Worm (Caenorhabditis elegans) whole organism, midembryonic: ENCODE data around the gene F53F1.4.
A peak's percentile ranks its signal among the peaks of the same experiment; 100 is the strongest.

Experiments
- T22C8.4 ChIP-seq: fragments of 200-800 bp; sonication (Bioruptor generic); IDR thresholded peaks from 2 replicates; pipeline ENCODE4 v1.3.6; 2022; ENCODE audit warnings: missing genetic modification characterization, missing compliant biosample characterization
- cog-1 ChIP-seq: sonication (generic microtip); optimal IDR thresholded peaks from 2 replicates; lab custom pipeline; 2016; ENCODE audit warnings: missing genetic modification characterization, missing compliant biosample characterization
- flt-1 ChIP-seq: fragments of 200-800 bp; sonication (Bioruptor generic); IDR thresholded peaks from 2 replicates; pipeline ENCODE4 v1.3.6; 2022; ENCODE audit warnings: missing genetic modification characterization, missing compliant biosample characterization
- klf-2 ChIP-seq: fragments of 200-800 bp; sonication (Bioruptor generic); conservative IDR thresholded peaks from 2 replicates; pipeline ENCODE4 v1.3.6; 2022; ENCODE audit warnings: missing genetic modification reagents, missing genetic modification characterization, missing compliant biosample characterization
- med-1 ChIP-seq: sonication (generic microtip); optimal IDR thresholded peaks from 2 replicates; lab custom pipeline; 2017; ENCODE audit warnings: missing genetic modification characterization, mild to moderate bottlenecking, missing compliant biosample characterization, antibody characterized with exemption, missing genetic modification reagents; ENCODE audit not compliant: insufficient read depth
- ref-1 ChIP-seq: fragments of 200-800 bp; sonication (Bioruptor generic); conservative IDR thresholded peaks from 2 replicates; pipeline ENCODE4 v1.3.6; 2022; ENCODE audit warnings: missing genetic modification reagents, missing genetic modification characterization, missing compliant biosample characterization
- tab-1 ChIP-seq: fragments of 200-800 bp; sonication (Bioruptor generic); IDR thresholded peaks from 2 replicates; pipeline ENCODE4 v1.3.6; 2022; ENCODE audit warnings: missing genetic modification characterization, missing compliant biosample characterization
- ztf-23 ChIP-seq: fragments of 200-800 bp; sonication (Bioruptor generic); IDR thresholded peaks from 2 replicates; pipeline ENCODE4 v1.3.6; 2022; ENCODE audit warnings: missing genetic modification reagents, missing genetic modification characterization, missing compliant biosample characterization
- ztf-29 ChIP-seq: fragments of 200-800 bp; sonication (Bioruptor generic); IDR thresholded peaks from 2 replicates; pipeline ENCODE4 v1.3.6; 2022; ENCODE audit warnings: missing genetic modification reagents, missing genetic modification characterization, missing compliant biosample characterization

Gene F53F1.4

ce11 chrV:13390936-13391335 lies 19.9 kb upstream of the F53F1.4 start:
- TF ChIP-seq T22C8.4 (GFP tag; lab: Robert Waterston, UW) (no peak), flt-1 (GFP tag; lab: Robert Waterston, UW) (0 out of 2 replicates have a peak, but pooled peaks have one; percentile 25)

ce11 chrV:13391378-13392258 lies 19.3 kb upstream of the F53F1.4 start, which contains the start of gene somi-1:
Gene somi-1, minus strand, starts transcription at chrV:13391395.
- TF ChIP-seq flt-1 (GFP tag; lab: Robert Waterston, UW), result no peak
- TF ChIP-seq ztf-29 (GFP tag; lab: Robert Waterston, UW), result no peak
- TF ChIP-seq T22C8.4 (GFP tag; lab: Robert Waterston, UW), result no peak
- TF ChIP-seq klf-2 (GFP tag; lab: Robert Waterston, UW), result no peak
- TF ChIP-seq ztf-23 (GFP tag; lab: Robert Waterston, UW), result peak; percentile 15; the same call in 1 of the 2 replicates
- no peak for TF ChIP-seq tab-1 (GFP tag; lab: Robert Waterston, UW)

- TF ChIP-seq ztf-23 (GFP tag; lab: Robert Waterston, UW), result no peak
- peak; percentile 34; the same call in 1 of the 2 replicates for TF ChIP-seq flt-1 (GFP tag; lab: Robert Waterston, UW)
- TF ChIP-seq ztf-29 (GFP tag; lab: Robert Waterston, UW), result no peak
- no peak for TF ChIP-seq ref-1
Measured at ce11 chrV:13393333-13393803, 17.5 kb upstream of the F53F1.4 start.

ce11 chrV:13394968-13395367 lies 15.9 kb upstream of the F53F1.4 start:
- TF ChIP-seq med-1, result no peak
- TF ChIP-seq T22C8.4 (GFP tag; lab: Robert Waterston, UW), result no peak
- 0 out of 2 replicates have a peak, but pooled peaks have one; percentile 12 for TF ChIP-seq ztf-23 (GFP tag; lab: Robert Waterston, UW)
- no peak for TF ChIP-seq ref-1
- no peak for TF ChIP-seq flt-1 (GFP tag; lab: Robert Waterston, UW)
- no peak for TF ChIP-seq ztf-29 (GFP tag; lab: Robert Waterston, UW)
- TF ChIP-seq klf-2 (GFP tag; lab: Robert Waterston, UW), result no peak

ce11 chrV:13396426-13396825 lies 14.5 kb upstream of the F53F1.4 start:
- TF ChIP-seq T22C8.4 (GFP tag; lab: Robert Waterston, UW) (no peak), ref-1 (no peak), flt-1 (GFP tag; lab: Robert Waterston, UW) (peak; percentile 71), ztf-29 (GFP tag; lab: Robert Waterston, UW) (0 out of 2 replicates have a peak, but pooled peaks have one; percentile 27), tab-1 (GFP tag; lab: Robert Waterston, UW) (no peak), med-1 (no peak), ztf-23 (GFP tag; lab: Robert Waterston, UW) (0 out of 2 replicates have a peak, but pooled peaks have one; percentile 39), klf-2 (GFP tag; lab: Robert Waterston, UW) (0 out of 2 replicates have a peak, but pooled peaks have one; percentile 43), cog-1 (tag; lab: Kevin White, UChicago) (peak; percentile 65)

ce11 chrV:13401669-13402068 lies 9.2 kb upstream of the F53F1.4 start:
- TF ChIP-seq tab-1 (GFP tag; lab: Robert Waterston, UW) (no peak), ref-1 (no peak), med-1 (no peak), ztf-23 (GFP tag; lab: Robert Waterston, UW) (no peak), T22C8.4 (GFP tag; lab: Robert Waterston, UW) (no peak), ztf-29 (GFP tag; lab: Robert Waterston, UW) (no peak), cog-1 (tag; lab: Kevin White, UChicago) (no peak), klf-2 (GFP tag; lab: Robert Waterston, UW) (no peak), flt-1 (GFP tag; lab: Robert Waterston, UW) (no peak)

ce11 chrV:13402524-13402923 lies 8.4 kb upstream of the F53F1.4 start:
- no peak for TF ChIP-seq ztf-29 (GFP tag; lab: Robert Waterston, UW)
- no peak for TF ChIP-seq T22C8.4 (GFP tag; lab: Robert Waterston, UW)
- TF ChIP-seq klf-2 (GFP tag; lab: Robert Waterston, UW), result no peak
- TF ChIP-seq ref-1, result no peak
- no peak for TF ChIP-seq flt-1 (GFP tag; lab: Robert Waterston, UW)
- TF ChIP-seq med-1, result no peak
- no peak for TF ChIP-seq tab-1 (GFP tag; lab: Robert Waterston, UW)
- no peak for TF ChIP-seq cog-1 (tag; lab: Kevin White, UChicago)
- no peak for TF ChIP-seq ztf-23 (GFP tag; lab: Robert Waterston, UW)

ce11 chrV:13406032-13406431 lies 4.8 kb upstream of the F53F1.4 start, which contains the start of gene cutl-1:
Gene cutl-1, minus strand, starts transcription at chrV:13406114.
- TF ChIP-seq med-1 (no peak), flt-1 (GFP tag; lab: Robert Waterston, UW) (no peak), T22C8.4 (GFP tag; lab: Robert Waterston, UW) (no peak), cog-1 (tag; lab: Kevin White, UChicago) (no peak), ztf-23 (GFP tag; lab: Robert Waterston, UW) (no peak), ref-1 (no peak), tab-1 (GFP tag; lab: Robert Waterston, UW) (no peak), klf-2 (GFP tag; lab: Robert Waterston, UW) (no peak), ztf-29 (GFP tag; lab: Robert Waterston, UW) (no peak)

ce11 chrV:13406511-13406910 lies 4.4 kb upstream of the F53F1.4 start, which contains the start of gene F53F1.2:
Gene F53F1.2, plus strand, starts transcription at chrV:13406816.
- TF ChIP-seq klf-2 (GFP tag; lab: Robert Waterston, UW) (no peak), ztf-29 (GFP tag; lab: Robert Waterston, UW) (no peak), ref-1 (no peak), cog-1 (tag; lab: Kevin White, UChicago) (no peak), flt-1 (GFP tag; lab: Robert Waterston, UW) (no peak), ztf-23 (GFP tag; lab: Robert Waterston, UW) (no peak), tab-1 (GFP tag; lab: Robert Waterston, UW) (no peak), T22C8.4 (GFP tag; lab: Robert Waterston, UW) (no peak), med-1 (no peak)
